Fruit fly (Drosophila melanogaster) whole organism: ENCODE measurements around the gene CG4613.

ENCODE experiments used
- CG8478 ChIP-seq: fragments of >200 bp; optimal IDR thresholded peaks from 2 replicates; lab custom pipeline; 2018; ENCODE audit warnings: inconsistent platforms
- EcR ChIP-seq, 2 experiments: fragments of >200 bp; optimal IDR thresholded peaks; 2 replicates each; lab custom pipeline; 2017; ENCODE audit warnings: missing biosample characterization in 2 of 2, missing genetic modification characterization in 2 of 2, missing genetic modification reagents in 2 of 2
- pan ChIP-seq: fragments of >200 bp; optimal IDR thresholded peaks from 2 replicates; lab custom pipeline; 2017
- psq ChIP-seq: fragments of >200 bp; optimal IDR thresholded peaks from 2 replicates; lab custom pipeline; 2017

dm6 chr3L:14565134-14565587, 43.7 kb upstream of the CG4613 start:
- no peak for TF ChIP-seq pan
- no peak for TF ChIP-seq psq
- no peak for TF ChIP-seq EcR (GFP tag; optimal IDR thresholded peaks at IDR 0.05; lab: Kevin White, UChicago)
- TF ChIP-seq CG8478 (lab: Kevin White, UChicago) = no peak
